Fruit fly (Drosophila melanogaster) whole organism: ENCODE results near the gene CG14277.

ENCODE experiments used
- CG8478 ChIP-seq: fragments of >200 bp; optimal IDR thresholded peaks from 2 replicates; lab custom pipeline; 2018; ENCODE audit warnings: inconsistent platforms
- Dll ChIP-seq: fragments of >200 bp; optimal IDR thresholded peaks from 2 replicates; lab custom pipeline; 2017
- EcR ChIP-seq, 2 experiments: fragments of >200 bp; optimal IDR thresholded peaks; 2 replicates each; lab custom pipeline; 2017; ENCODE audit warnings: missing biosample characterization in 2 of 2, missing genetic modification characterization in 2 of 2, missing genetic modification reagents in 2 of 2
- pan ChIP-seq: fragments of >200 bp; optimal IDR thresholded peaks from 2 replicates; lab custom pipeline; 2017
- psq ChIP-seq: fragments of >200 bp; optimal IDR thresholded peaks from 2 replicates; lab custom pipeline; 2017

DNA sequence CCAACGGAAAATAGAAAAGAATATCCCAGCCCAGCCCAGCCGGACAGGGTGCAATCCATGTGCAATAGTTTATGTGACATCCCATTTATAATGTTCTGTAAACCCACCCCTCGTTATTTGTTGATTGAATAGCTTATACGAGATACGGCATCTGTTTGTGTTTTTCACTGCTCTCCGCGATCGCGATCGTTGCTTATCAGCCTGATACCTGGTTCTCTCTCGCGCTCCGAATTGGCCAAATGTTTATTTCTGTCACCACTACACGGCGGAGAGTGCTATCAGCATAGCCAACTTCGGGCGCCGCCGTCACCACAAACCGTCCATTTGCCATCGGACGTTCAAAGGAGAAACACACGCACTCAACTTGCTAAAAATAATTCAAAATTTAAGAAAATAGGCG lies 28.3 kb upstream of the CG14277 start, which contains the start of gene CG8353:
- no peak for TF ChIP-seq CG8478 (lab: Kevin White, UChicago)
- no peak for TF ChIP-seq psq
- no peak for TF ChIP-seq EcR (GFP tag; optimal IDR thresholded peaks at IDR 0.05; lab: Kevin White, UChicago)
- no peak for TF ChIP-seq pan (lab: Kevin White, UChicago)
- no peak for TF ChIP-seq Dll
